Fruit fly (Drosophila melanogaster): Measurements from ENCODE around the gene CheA87a.

Gene CheA87a

DNA sequence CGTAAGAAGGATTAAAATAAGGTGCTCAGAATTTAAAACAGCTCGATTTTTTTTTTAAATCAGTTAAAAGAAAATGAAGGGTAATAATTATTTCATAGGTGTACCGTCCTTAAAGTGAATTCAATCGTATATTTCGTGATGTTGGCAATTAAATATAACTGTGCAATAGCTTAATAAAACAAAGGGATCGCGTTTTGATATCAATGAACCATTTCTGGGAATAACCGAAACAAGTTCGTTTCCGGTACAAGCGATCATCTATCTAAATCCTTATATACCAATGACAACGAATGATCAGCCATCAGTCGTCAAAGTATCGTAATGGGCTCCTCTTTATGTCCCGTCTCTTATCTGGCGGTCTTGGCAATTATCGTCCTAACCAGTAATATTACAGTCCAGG is at the start of gene CheA87a:
Gene CheA87a, plus strand, starts transcription at position 301 of the 400 bp plus-strand sequence.
- TF ChIP-seq usp (GFP tag; optimal IDR thresholded peaks at IDR 0.05) = no peak
- no peak for TF ChIP-seq Dll (optimal IDR thresholded peaks at IDR 0.05)
- no peak for TF ChIP-seq pan (optimal IDR thresholded peaks at IDR 0.05)

DNA sequence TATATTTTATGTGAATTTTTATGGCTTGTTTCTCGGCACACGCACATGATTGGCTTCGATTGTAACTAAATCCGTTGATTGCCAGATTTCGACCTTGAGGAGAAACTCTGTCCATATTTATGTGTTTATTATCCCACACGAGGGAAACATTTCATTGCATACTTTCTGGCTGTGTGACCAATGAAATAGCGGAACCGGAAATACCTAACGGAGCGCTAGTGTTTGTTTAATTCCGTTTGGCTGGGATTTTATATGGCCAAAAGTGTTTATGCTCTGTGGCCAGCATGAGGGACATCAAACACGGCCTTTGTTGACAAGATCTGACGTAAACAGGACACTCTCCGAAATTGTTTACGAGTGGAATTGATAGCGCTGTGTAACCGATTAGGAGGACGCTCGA is 49.6 kb upstream of the CheA87a start:
- TF ChIP-seq Dll (optimal IDR thresholded peaks at IDR 0.05) (no peak), pan (optimal IDR thresholded peaks at IDR 0.05) (no peak), psq (optimal IDR thresholded peaks at IDR 0.05) (no peak), CG8478 (optimal IDR thresholded peaks at IDR 0.05) (no peak), EcR (GFP tag; optimal IDR thresholded peaks at IDR 0.05) (no peak), usp (GFP tag; optimal IDR thresholded peaks at IDR 0.05) (no peak)

DNA sequence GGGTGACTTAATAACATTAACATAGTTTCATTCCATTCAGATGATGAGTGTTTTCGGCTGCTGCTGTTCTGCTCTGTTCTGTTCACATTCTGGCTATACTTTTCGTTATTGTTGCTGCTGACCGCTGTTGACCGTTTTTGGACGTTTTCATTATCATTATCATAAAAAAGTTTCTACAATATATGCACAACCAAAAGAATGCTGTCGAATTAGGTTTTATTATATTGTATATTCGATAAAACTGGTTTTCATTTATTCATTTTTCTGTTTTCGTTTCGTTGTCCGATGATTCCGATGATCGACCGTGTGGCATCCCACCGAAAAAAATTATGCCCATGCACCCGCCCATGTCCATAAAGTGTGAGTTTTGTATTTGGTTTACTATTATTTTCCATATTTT is 36.4 kb upstream of the CheA87a start:
- no peak for TF ChIP-seq CG8478 (optimal IDR thresholded peaks at IDR 0.05)
- TF ChIP-seq EcR (GFP tag; optimal IDR thresholded peaks at IDR 0.05) = no peak
- TF ChIP-seq pan (optimal IDR thresholded peaks at IDR 0.05) = no peak
- TF ChIP-seq Dll (optimal IDR thresholded peaks at IDR 0.05) = no peak
- TF ChIP-seq usp (GFP tag; optimal IDR thresholded peaks at IDR 0.05) = no peak
- no peak for TF ChIP-seq psq (optimal IDR thresholded peaks at IDR 0.05)

DNA sequence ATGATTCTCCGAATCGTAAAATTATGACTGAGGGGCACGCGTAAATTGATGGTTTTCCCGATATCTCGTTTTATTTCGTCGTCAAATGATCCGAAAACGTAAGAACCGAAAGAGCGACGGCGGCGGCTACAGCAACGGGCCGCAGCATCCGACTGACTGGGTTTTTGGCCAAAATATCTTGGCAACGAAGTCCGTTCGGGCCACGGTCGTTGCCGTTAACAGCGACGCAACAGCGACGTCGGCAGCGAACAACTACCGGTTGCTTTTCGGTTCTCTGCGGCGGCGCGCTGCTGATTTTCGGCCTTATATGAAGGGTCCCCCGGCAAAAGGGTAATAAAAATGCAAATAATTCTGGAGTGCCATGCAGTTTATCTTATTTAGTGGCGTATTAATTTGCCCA is 35.4 kb upstream of the CheA87a start, which contains the start of gene PK2-R2:
Gene PK2-R2, minus strand, starts transcription at position 160 of the 400 bp plus-strand sequence.
- TF ChIP-seq Dll (optimal IDR thresholded peaks at IDR 0.05) = no peak
- no peak for TF ChIP-seq CG8478 (optimal IDR thresholded peaks at IDR 0.05)
- TF ChIP-seq psq (optimal IDR thresholded peaks at IDR 0.05) = no peak
- TF ChIP-seq EcR (GFP tag; optimal IDR thresholded peaks at IDR 0.05) = no peak
- TF ChIP-seq pan (optimal IDR thresholded peaks at IDR 0.05) = no peak
- TF ChIP-seq usp (GFP tag; optimal IDR thresholded peaks at IDR 0.05) = no peak

DNA sequence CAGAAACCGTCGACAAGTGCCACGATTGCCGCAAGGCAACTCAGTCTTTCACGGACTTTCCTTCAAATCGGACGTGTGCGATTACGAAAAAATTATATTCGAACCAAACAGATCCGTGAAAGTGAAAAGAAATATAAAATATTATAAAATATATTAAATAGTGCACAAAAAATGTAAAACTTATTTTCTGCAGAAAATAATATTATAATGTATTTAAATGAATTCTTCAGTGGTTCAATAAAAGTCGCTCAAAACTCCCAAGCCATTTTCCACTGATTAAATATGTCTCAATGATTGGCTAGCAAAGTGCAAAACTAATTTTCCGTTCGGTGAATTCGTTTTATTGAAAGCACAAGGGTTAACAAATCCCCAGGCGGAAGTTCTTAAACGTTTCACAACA is 31.4 kb upstream of the CheA87a start, which contains the start of gene PK2-R1:
Gene PK2-R1, plus strand, starts transcription at position 301 of the 400 bp plus-strand sequence.
- TF ChIP-seq psq (optimal IDR thresholded peaks at IDR 0.05) (no peak), pan (optimal IDR thresholded peaks at IDR 0.05) (no peak), CG8478 (optimal IDR thresholded peaks at IDR 0.05) (no peak), usp (GFP tag; optimal IDR thresholded peaks at IDR 0.05) (no peak), Dll (optimal IDR thresholded peaks at IDR 0.05) (no peak), EcR (GFP tag; optimal IDR thresholded peaks at IDR 0.05) (no peak)

DNA sequence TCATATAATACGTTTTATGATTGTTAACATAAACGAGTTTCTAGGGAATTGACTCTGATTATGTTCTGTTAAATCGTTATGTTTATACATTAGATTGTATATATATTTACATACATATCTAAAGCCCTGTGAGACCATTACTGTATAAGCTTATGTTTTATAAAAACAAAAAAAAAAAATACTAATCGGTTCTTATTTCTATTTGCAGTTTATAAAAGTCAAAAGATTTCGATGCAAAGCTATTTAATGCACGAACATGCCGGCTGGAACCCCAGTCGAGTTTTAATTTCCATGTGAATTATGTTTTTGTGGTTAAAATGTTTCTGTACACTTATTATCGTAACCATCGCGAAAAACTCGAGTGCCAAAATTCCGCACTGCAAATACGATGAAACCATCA is 16.1 kb upstream of the CheA87a start, which contains the start of gene mthl12:
Gene mthl12, plus strand, starts transcription at position 301 of the 400 bp plus-strand sequence.
- TF ChIP-seq Dll (optimal IDR thresholded peaks at IDR 0.05) (no peak), EcR (GFP tag; optimal IDR thresholded peaks at IDR 0.05) (no peak), usp (GFP tag; optimal IDR thresholded peaks at IDR 0.05) (no peak), psq (optimal IDR thresholded peaks at IDR 0.05) (no peak), CG8478 (optimal IDR thresholded peaks at IDR 0.05) (no peak), pan (optimal IDR thresholded peaks at IDR 0.05) (no peak)

DNA sequence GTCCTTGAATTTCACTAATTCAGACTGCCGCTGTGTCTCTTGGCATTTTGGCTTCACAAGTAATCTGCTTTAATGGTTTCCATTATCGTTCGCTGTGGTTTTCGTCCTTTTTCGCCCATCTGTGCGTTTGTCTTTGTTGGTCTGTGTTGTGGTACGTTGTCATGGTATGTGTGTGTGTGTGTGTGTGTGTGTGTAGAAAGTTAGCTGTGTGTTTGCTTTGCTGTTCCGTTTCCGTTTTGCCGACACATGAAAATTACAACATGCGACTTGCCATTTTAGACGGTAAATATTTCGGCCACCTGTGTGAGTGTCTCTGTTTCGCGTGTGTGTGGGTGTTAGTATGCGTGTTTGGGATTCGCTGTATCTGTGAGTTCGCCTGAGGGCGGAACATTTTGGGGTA is 12.5 kb upstream of the CheA87a start:
- TF ChIP-seq pan (optimal IDR thresholded peaks at IDR 0.05) (no peak), psq (optimal IDR thresholded peaks at IDR 0.05) (no peak), EcR (GFP tag; optimal IDR thresholded peaks at IDR 0.05) (no peak), usp (GFP tag; optimal IDR thresholded peaks at IDR 0.05) (no peak), Dll (optimal IDR thresholded peaks at IDR 0.05) (no peak), CG8478 (optimal IDR thresholded peaks at IDR 0.05) (no peak)

DNA sequence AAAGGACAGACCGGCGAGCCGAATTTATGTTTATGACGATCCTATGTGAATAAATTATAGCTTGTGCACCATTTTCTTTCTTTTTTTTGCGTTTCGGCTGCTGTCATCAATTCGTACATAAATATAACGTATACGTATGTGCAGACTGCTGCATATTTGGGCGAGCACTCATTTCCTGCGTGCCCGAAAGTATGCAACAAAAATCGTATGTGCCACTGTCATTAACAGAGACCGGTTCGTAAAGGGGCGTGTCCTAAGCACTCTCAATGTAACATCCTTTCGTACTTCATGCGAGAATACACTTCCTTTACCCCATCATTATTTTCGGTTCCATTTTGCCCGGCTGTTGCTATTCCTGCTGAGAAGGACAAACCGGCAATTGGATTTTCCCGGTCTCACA is 9.3 kb upstream of the CheA87a start:
- TF ChIP-seq psq (optimal IDR thresholded peaks at IDR 0.05) (no peak), Dll (optimal IDR thresholded peaks at IDR 0.05) (no peak), pan (optimal IDR thresholded peaks at IDR 0.05) (no peak), usp (GFP tag; optimal IDR thresholded peaks at IDR 0.05) (no peak), CG8478 (optimal IDR thresholded peaks at IDR 0.05) (no peak), EcR (GFP tag; optimal IDR thresholded peaks at IDR 0.05) (no peak)

DNA sequence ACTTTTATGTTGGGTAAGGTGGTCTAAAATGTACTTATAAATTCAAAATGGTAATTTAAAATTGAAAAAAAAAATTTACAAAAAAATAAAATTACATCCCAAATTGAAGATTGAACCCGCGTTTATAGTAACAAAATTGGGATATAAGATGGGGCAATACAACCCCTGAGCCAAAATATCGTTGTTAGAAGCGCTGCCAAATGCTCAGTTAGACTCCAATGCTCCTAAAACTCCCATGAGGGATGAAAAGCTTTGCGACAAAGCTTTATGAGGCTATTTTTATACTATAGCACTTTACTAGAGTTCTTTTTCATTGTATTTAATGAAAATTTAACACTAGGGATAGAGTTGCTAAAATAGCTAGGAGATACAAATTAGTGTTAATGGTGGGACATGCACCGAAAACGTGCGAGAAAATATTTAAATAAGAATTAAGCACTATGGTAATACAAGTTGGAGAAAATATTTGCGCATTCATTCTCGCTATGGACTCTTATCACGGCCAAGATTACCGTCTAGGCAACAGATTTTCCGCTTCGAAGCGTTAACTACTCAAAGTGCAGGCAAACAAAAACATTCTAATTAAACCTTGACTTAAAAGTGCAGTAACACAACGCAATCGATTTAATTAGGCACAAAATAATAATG is 6.0 kb upstream of the CheA87a start:
- TF ChIP-seq psq (optimal IDR thresholded peaks at IDR 0.05) (no peak), usp (GFP tag; optimal IDR thresholded peaks at IDR 0.05) (no peak), pan (optimal IDR thresholded peaks at IDR 0.05) (no peak), Dll (optimal IDR thresholded peaks at IDR 0.05) (no peak), CG8478 (optimal IDR thresholded peaks at IDR 0.05) (no peak), EcR (GFP tag; optimal IDR thresholded peaks at IDR 0.05) (no peak)

DNA sequence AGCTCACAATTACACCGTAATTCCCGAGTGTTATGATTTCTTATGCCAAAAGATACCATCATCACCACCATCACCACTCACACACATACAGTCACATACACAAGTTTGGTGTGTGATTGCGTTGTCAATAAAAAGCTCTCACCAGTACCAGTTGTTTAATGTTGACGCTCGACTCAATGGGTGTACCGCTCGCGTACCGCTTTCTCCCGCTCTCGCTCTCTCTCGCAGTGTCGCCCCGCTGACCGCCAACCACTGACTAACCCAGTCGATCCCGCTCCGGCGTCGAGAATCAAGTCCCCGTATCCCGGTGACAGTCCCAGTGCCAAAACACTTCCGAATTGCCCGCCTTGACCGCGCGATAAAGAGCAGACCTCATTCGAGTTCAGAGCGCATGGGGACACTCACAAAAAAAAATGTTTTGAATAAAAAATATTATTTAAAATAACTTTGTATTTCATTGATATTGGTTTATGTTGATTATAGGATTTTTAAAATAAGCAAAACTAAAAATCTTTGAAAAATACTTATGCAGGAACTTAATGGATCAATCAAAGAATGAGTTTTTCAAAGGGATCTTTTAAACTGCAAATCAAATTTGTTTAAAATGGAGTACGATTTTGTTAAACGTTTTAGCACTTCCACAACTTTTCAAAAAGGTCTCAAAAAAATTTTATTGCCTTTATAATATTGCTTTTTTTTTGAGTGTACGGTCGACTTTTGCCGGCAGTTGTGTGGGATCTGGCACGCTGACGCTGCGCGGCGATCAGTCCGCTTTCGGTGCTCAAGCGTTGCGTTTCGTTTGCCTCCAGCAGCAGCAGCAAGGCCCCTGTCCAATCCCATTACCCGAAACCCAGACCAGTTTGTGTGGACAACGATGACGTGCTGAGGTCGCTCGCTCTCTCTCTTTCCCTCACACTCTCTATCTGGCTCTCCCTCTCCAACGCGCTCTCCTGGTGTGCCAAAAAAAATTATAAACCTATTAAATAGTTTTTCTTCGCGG is 5.0 kb upstream of the CheA87a start, which contains the start of gene Dic1:
Gene Dic1, plus strand, starts transcription at position 764 of the 1,000 bp plus-strand sequence.
- no peak for TF ChIP-seq pan (optimal IDR thresholded peaks at IDR 0.05)
- TF ChIP-seq usp (GFP tag; optimal IDR thresholded peaks at IDR 0.05) = no peak
- TF ChIP-seq CG8478 (optimal IDR thresholded peaks at IDR 0.05) = no peak
- TF ChIP-seq EcR (GFP tag; optimal IDR thresholded peaks at IDR 0.05) = no peak
- no peak for TF ChIP-seq psq (optimal IDR thresholded peaks at IDR 0.05)
- TF ChIP-seq Dll (optimal IDR thresholded peaks at IDR 0.05) = peak; percentile 90

DNA sequence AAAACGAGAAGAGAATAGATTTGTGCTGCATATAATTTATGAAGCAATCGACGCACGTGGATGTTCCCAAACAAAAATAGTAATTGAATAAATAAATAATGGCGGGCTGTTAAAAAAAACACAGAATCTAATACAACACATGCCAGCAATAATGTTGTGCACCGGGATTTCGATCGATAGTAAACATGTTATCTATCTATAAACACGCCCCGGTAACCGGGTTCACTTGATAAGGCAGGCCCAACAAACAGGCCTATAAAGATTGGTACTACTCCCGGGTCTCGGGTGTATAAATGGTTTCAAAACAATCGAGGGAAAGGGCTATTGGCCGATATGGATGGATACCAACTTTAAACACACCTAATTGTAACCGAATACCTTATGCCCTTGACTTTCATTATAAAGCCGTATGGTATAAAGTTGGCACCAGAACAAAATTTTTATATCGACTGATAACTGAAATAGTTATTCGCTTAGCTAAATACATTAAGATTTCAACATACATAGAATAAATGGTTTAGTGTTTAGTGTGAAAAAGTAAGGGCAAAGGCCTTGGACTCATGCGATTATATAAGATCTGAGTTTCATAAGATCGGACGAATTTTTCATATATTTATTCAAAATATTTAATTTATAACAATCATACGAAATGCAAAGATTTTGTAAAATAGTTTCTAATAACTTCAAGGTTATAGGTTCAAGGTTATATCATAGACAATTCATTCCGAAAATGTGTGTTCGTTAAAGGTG is 3.6 kb upstream of the CheA87a start:
- TF ChIP-seq EcR (GFP tag; optimal IDR thresholded peaks at IDR 0.05) (no peak), usp (GFP tag; optimal IDR thresholded peaks at IDR 0.05) (no peak), CG8478 (optimal IDR thresholded peaks at IDR 0.05) (no peak), pan (optimal IDR thresholded peaks at IDR 0.05) (no peak), psq (optimal IDR thresholded peaks at IDR 0.05) (no peak), Dll (optimal IDR thresholded peaks at IDR 0.05) (no peak)

All from whole organism.